Worm (Caenorhabditis elegans) whole organism, L4 larva: ENCODE measurements around the gene F59A1.12.

Experiments
- F26F4.8 ChIP-seq: fragments of 200-800 bp; sonication (Bioruptor generic); conservative IDR thresholded peaks from 2 replicates; pipeline ENCODE4 v1.3.6; 2022; ENCODE audit warnings: missing genetic modification characterization, missing compliant biosample characterization
- T26A8.4 ChIP-seq: fragments of 200-800 bp; sonication (Bioruptor generic); IDR thresholded peaks from 2 replicates; pipeline ENCODE4 v1.3.6; 2022; ENCODE audit warnings: missing genetic modification characterization, missing compliant biosample characterization
- ZK337.2 ChIP-seq: fragments of 200-800 bp; sonication (Bioruptor generic); IDR thresholded peaks from 2 replicates; pipeline ENCODE4 v1.3.6; 2022; ENCODE audit warnings: missing genetic modification reagents, missing genetic modification characterization, missing compliant biosample characterization
- ZK546.5 ChIP-seq, 2 experiments: sonication (generic microtip); optimal IDR thresholded peaks; 2 replicates each; lab custom pipeline; 2017; ENCODE audit warnings: missing biosample characterization in 2 of 2, missing genetic modification characterization in 2 of 2
- ama-1 ChIP-seq: fragments of 150-350 bp; optimal IDR thresholded peaks from 2 replicates; lab custom pipeline; 2014; ENCODE audit warnings: inconsistent platforms, mixed read lengths
- arid-1 ChIP-seq: fragments of 200-800 bp; sonication (Bioruptor generic); conservative IDR thresholded peaks from 2 replicates; pipeline ENCODE4 v1.3.6; 2022; ENCODE audit warnings: missing genetic modification reagents, missing genetic modification characterization, missing compliant biosample characterization
- attf-4 ChIP-seq: sonication (generic microtip); optimal IDR thresholded peaks from 3 replicates; lab custom pipeline; 2017; ENCODE audit warnings: missing biosample characterization, missing genetic modification characterization
- ceh-20 ChIP-seq: fragments of 200-800 bp; sonication (Bioruptor generic); IDR thresholded peaks from 2 replicates; pipeline ENCODE4 v1.3.6; 2022; ENCODE audit warnings: missing genetic modification reagents, missing genetic modification characterization, missing compliant biosample characterization
- ceh-44 ChIP-seq: fragments of 200-800 bp; sonication (Bioruptor generic); IDR thresholded peaks from 2 replicates; pipeline ENCODE4 v1.3.6; 2022; ENCODE audit warnings: missing genetic modification reagents, missing genetic modification characterization, missing compliant biosample characterization
- ceh-82 ChIP-seq: sonication (generic microtip); optimal IDR thresholded peaks from 2 replicates; lab custom pipeline; 2017; ENCODE audit warnings: missing biosample characterization, missing genetic modification characterization
- daf-12 ChIP-seq: fragments of 150-350 bp; optimal IDR thresholded peaks from 2 replicates; lab custom pipeline; 2014; ENCODE audit warnings: missing biosample characterization, missing genetic modification reagents, missing genetic modification characterization
- daf-19 ChIP-seq: fragments of 200-800 bp; sonication (Bioruptor generic); conservative IDR thresholded peaks from 2 replicates; pipeline ENCODE4 v1.3.6; 2022; ENCODE audit warnings: missing genetic modification characterization, missing compliant biosample characterization
- daf-8 ChIP-seq: fragments of 200-800 bp; sonication (Bioruptor generic); IDR thresholded peaks from 2 replicates; pipeline ENCODE4 v1.3.6; 2022; ENCODE audit warnings: missing genetic modification characterization, missing compliant biosample characterization
- duxl-1 ChIP-seq: sonication (generic microtip); optimal IDR thresholded peaks from 2 replicates; lab custom pipeline; 2016; ENCODE audit warnings: mild to moderate bottlenecking, missing genetic modification characterization, moderate library complexity, missing compliant biosample characterization; ENCODE audit not compliant: poor library complexity
- egl-27 ChIP-seq: sonication (generic microtip); optimal IDR thresholded peaks from 3 replicates; lab custom pipeline; 2017; ENCODE audit warnings: missing biosample characterization, missing genetic modification reagents, missing genetic modification characterization
- egl-43 ChIP-seq: fragments of 200-800 bp; sonication (Bioruptor generic); IDR thresholded peaks from 2 replicates; pipeline ENCODE4 v1.3.6; 2022; ENCODE audit warnings: missing genetic modification reagents, missing genetic modification characterization, missing compliant biosample characterization
- hif-1 ChIP-seq, 2 experiments: sonication (generic microtip); optimal IDR thresholded peaks; 2 replicates each; lab custom pipeline; 2016 to 2017; ENCODE audit warnings: missing compliant biosample characterization in 2 of 2, missing genetic modification characterization in 2 of 2, missing genetic modification reagents in 2 of 2, missing genotype in 2 of 2, mild to moderate bottlenecking in 1 of 2
- hmg-1.1 ChIP-seq: fragments of 200-800 bp; sonication (Bioruptor generic); IDR thresholded peaks from 2 replicates; pipeline ENCODE4 v1.3.6; 2022; ENCODE audit warnings: missing genetic modification reagents, missing genetic modification characterization, missing compliant biosample characterization
- jun-1 ChIP-seq: fragments of 150-350 bp; optimal IDR thresholded peaks from 2 replicates; lab custom pipeline; 2014; ENCODE audit warnings: missing biosample characterization, missing genetic modification reagents, missing genetic modification characterization
- lin-1 ChIP-seq: fragments of 200-800 bp; sonication (Bioruptor generic); IDR thresholded peaks from 2 replicates; pipeline ENCODE4 v1.3.6; 2022; ENCODE audit warnings: missing genetic modification reagents, missing genetic modification characterization, missing compliant biosample characterization
- lin-13 ChIP-seq: fragments of 150-350 bp; optimal IDR thresholded peaks from 2 replicates; lab custom pipeline; 2014; ENCODE audit warnings: missing biosample characterization, missing genetic modification reagents, missing genetic modification characterization
- mdt-29 ChIP-seq: fragments of 200-800 bp; sonication (Bioruptor generic); IDR thresholded peaks from 2 replicates; pipeline ENCODE4 v1.3.6; 2022; ENCODE audit warnings: missing genetic modification reagents, missing genetic modification characterization, missing compliant biosample characterization
- nhr-25 ChIP-seq: sonication (generic microtip); optimal IDR thresholded peaks from 2 replicates; lab custom pipeline; 2017; ENCODE audit warnings: missing genetic modification characterization, mild to moderate bottlenecking, missing compliant biosample characterization, antibody characterized with exemption, moderate library complexity, borderline replicate concordance; ENCODE audit not compliant: insufficient read depth
- nhr-41 ChIP-seq: fragments of 200-800 bp; sonication (Bioruptor generic); IDR thresholded peaks from 2 replicates; pipeline ENCODE4 v1.3.6; 2022; ENCODE audit warnings: missing genetic modification reagents, missing genetic modification characterization, missing compliant biosample characterization
- nhr-42 ChIP-seq: fragments of 200-800 bp; sonication (Bioruptor generic); IDR thresholded peaks from 2 replicates; pipeline ENCODE4 v1.3.6; 2022; ENCODE audit warnings: missing genetic modification characterization, missing compliant biosample characterization
- nhr-6 ChIP-seq: fragments of 150-350 bp; optimal IDR thresholded peaks from 2 replicates; lab custom pipeline; 2014; ENCODE audit warnings: missing biosample characterization, missing genetic modification characterization
- nhr-76 ChIP-seq: fragments of 150-350 bp; optimal IDR thresholded peaks from 2 replicates; lab custom pipeline; 2014; ENCODE audit warnings: missing biosample characterization, missing genetic modification characterization
- pqm-1 ChIP-seq: sonication (generic microtip); optimal IDR thresholded peaks from 2 replicates; lab custom pipeline; 2017; ENCODE audit warnings: missing biosample characterization, missing genetic modification characterization
- sdz-12 ChIP-seq: fragments of 200-800 bp; sonication (Bioruptor generic); optimal IDR thresholded peaks from 2 replicates; lab custom pipeline; 2018; ENCODE audit warnings: mild to moderate bottlenecking, missing genetic modification characterization, missing compliant biosample characterization
- set-16 ChIP-seq: fragments of 200-800 bp; sonication (Bioruptor generic); IDR thresholded peaks from 2 replicates; pipeline ENCODE4 v1.3.6; 2022; ENCODE audit warnings: missing genetic modification reagents, missing genetic modification characterization, missing compliant biosample characterization
- skn-1 ChIP-seq: fragments of 150-350 bp; optimal IDR thresholded peaks from 2 replicates; lab custom pipeline; 2014; ENCODE audit warnings: missing biosample characterization, missing genetic modification characterization
- snpc-4 ChIP-seq: fragments of 150-350 bp; optimal IDR thresholded peaks from 2 replicates; lab custom pipeline; 2014; ENCODE audit warnings: missing biosample characterization, missing genetic modification characterization
- spr-1 ChIP-seq: sonication (generic microtip); optimal IDR thresholded peaks from 2 replicates; lab custom pipeline; 2016; ENCODE audit warnings: mild to moderate bottlenecking, missing genetic modification characterization, missing compliant biosample characterization
- spr-3 ChIP-seq: fragments of 200-800 bp; sonication (Bioruptor generic); optimal IDR thresholded peaks from 2 replicates; lab custom pipeline; 2018; ENCODE audit warnings: mild to moderate bottlenecking, missing genetic modification characterization, missing compliant biosample characterization
- unc-130 ChIP-seq: sonication (generic microtip); optimal IDR thresholded peaks from 2 replicates; lab custom pipeline; 2016; ENCODE audit warnings: missing genetic modification reagents, missing genetic modification characterization, missing compliant biosample characterization
- zip-2 ChIP-seq: fragments of 150-350 bp; optimal IDR thresholded peaks from 2 replicates; lab custom pipeline; 2014; ENCODE audit warnings: missing biosample characterization, missing genetic modification characterization
- ztf-7 ChIP-seq: fragments of 150-350 bp; optimal IDR thresholded peaks from 2 replicates; lab custom pipeline; 2014; ENCODE audit warnings: missing biosample characterization, missing genetic modification characterization

The F59A1.12 gene

DNA sequence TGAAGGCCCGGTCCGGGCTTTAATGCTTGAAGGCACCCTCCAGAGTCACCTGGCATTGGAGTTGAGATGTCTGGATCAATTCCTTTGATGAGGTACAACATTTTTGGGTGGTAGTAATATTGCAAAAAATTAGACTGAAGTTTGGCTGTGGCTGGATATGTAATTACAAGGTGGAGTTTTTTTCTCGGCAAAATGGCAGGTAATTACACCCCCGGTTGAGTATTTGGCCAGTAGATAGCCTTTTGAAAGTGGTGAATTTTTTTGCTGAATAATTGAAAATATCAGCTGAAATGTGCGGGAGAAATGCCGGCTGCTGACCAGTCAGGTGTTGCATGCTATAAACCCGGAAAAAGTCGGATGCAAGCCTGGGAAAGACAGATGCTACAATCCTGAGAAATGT, 31.5 kb upstream of the F59A1.12 start, which contains the start of gene Y26G10.4:
Gene Y26G10.4 (minus strand): TSS at position 101 of the 400 bp plus-strand sequence.
- TF ChIP-seq daf-12 (no peak), unc-130 (no peak), hif-1 (tag; optimal IDR thresholded peaks at IDR 0.05; lab: Kevin White, UChicago) (no peak), mdt-29 (no peak), zip-2 (no peak), lin-1 (GFP tag; lab: Robert Waterston, UW) (no peak), jun-1 (no peak), nhr-6 (tag; lab: Kevin White, UChicago) (no peak), hmg-1.1 (GFP tag; lab: Robert Waterston, UW) (no peak), daf-19 (GFP tag; lab: Robert Waterston, UW) (no peak), arid-1 (GFP tag; lab: Robert Waterston, UW) (no peak), ztf-7 (tag; lab: Kevin White, UChicago) (no peak), nhr-25 (tag; lab: Kevin White, UChicago) (no peak)

DNA sequence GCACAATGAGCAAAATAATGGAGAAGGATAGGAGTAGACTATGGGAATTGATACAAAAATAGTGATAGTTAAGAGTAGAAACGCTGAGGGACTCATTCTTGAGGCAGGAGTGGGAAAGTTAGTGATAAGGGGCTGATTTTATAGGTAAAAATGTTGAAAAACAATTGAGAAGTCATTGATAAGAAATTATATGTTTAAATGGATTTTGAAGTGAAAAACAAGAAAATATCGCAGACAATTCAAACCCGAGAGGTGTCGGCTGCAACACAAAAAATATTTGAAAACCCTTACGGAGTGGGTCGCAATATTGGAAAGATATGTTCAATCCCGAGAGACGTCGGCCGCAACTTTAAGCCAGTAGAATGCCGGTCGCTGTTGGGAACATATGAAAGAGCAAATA, 29.2 kb upstream of the F59A1.12 start, which contains the start of gene spp-29:
Gene spp-29 (minus strand): TSS at position 101 of the 400 bp plus-strand sequence.
- TF ChIP-seq T26A8.4 (GFP tag; lab: Robert Waterston, UW) (no peak), duxl-1 (tag; lab: Kevin White, UChicago) (no peak), ZK546.5 (tag; optimal IDR thresholded peaks at IDR 0.05; lab: Kevin White, UChicago) (no peak), daf-19 (GFP tag; lab: Robert Waterston, UW) (no peak), ama-1 (lab: Kevin White, UChicago) (no peak)

DNA sequence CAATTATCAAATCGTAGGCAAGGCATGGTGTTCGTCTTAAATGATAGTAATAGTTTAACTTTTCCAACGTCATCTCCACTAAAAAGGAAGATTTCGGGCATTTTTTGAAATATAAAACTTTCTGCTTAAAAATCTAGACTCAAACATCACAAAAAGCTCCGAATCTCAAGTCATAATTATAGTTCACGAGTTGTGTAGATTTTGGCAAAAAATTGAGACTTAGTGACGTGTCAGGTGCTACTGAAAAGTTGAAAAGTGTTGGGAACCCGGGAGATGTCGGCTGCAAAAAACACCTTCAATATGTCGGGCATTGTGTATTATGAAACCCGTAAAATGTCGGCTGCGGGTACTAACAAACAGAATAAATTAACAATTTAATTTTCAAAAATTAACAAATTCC, 28.2 kb upstream of the F59A1.12 start, which contains the start of gene Y26G10.1:
Gene Y26G10.1 (minus strand): TSS at position 101 of the 400 bp plus-strand sequence.
- TF ChIP-seq nhr-42 (GFP tag; lab: Robert Waterston, UW) (no peak), attf-4 (tag; lab: Kevin White, UChicago) (no peak), spr-3 (GFP tag; lab: Kevin White, UChicago) (no peak), spr-1 (no peak), sdz-12 (GFP tag; lab: Kevin White, UChicago) (no peak), ceh-44 (GFP tag; lab: Robert Waterston, UW) (no peak), snpc-4 (no peak), ceh-82 (tag; lab: Kevin White, UChicago) (no peak), daf-8 (GFP tag; lab: Robert Waterston, UW) (no peak), egl-27 (tag; lab: Kevin White, UChicago) (no peak), ZK337.2 (no peak), ceh-20 (GFP tag; lab: Robert Waterston, UW) (no peak), hmg-1.1 (GFP tag; lab: Robert Waterston, UW) (no peak)
- TF ChIP-seq, all 104 proteins: peak for 0

DNA sequence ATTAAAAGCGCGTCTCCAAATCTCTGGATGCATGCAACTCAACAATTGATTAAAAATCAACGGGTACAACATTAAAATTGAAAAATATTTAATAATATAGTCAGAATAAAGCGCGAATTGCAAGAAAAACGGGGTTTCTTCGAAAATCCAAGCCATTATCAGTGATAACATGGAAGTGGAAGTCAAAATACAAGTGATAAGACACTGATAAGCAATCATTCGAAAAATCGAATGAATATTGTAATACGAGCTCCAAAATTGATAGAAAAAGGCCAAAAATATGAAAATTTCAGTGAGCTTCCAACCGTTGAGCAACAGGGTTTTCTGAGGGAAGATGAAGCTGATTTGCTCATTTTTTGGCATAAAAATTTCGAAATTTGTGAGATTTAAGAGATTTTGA, 26.7 kb upstream of the F59A1.12 start:
- no peak for TF ChIP-seq duxl-1 (tag; lab: Kevin White, UChicago)
- TF ChIP-seq pqm-1 (tag; lab: Kevin White, UChicago): peak; percentile 75
- TF ChIP-seq, all 104 proteins: peak for 1

DNA sequence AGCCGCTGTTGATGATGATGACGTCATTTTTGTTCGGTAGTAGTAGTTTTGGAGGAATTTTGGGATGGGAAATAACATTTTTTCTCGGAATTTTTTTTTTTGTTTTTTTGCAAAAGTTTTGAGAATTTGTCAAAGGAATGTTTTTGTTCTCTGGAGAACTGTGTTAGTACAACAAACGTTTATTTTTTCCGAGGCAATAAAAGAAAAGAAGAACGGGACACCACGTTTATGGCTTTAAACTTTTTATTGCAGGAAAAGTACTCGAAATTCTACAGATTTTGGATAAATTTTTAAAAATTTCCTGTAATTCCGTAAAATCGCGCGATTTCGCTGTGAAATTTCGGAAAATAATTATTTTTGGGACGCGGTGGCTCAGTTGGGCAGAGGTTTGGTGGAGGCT, 23.3 kb upstream of the F59A1.12 start, which contains the start of gene F59A1.13:
Gene F59A1.13 (minus strand): TSS at position 101 of the 400 bp plus-strand sequence.
- TF ChIP-seq nhr-41 (GFP tag; lab: Robert Waterston, UW): no peak
- TF ChIP-seq egl-43: no peak
- no peak for TF ChIP-seq skn-1 (tag; lab: Kevin White, UChicago)
- TF ChIP-seq pqm-1 (tag; lab: Kevin White, UChicago): no peak
- no peak for TF ChIP-seq nhr-76 (tag; lab: Kevin White, UChicago)
- no peak for TF ChIP-seq lin-13 (GFP tag; lab: Kevin White, UChicago)
- no peak for TF ChIP-seq set-16 (GFP tag; lab: Robert Waterston, UW)
- no peak for TF ChIP-seq spr-1
- no peak for TF ChIP-seq F26F4.8 (GFP tag; lab: Robert Waterston, UW)
